Worm (Caenorhabditis elegans): ENCODE results near the gene M163.7.
A peak's percentile ranks its signal among the peaks of the same experiment; 100 is the strongest.

M163.7 gene

DNA sequence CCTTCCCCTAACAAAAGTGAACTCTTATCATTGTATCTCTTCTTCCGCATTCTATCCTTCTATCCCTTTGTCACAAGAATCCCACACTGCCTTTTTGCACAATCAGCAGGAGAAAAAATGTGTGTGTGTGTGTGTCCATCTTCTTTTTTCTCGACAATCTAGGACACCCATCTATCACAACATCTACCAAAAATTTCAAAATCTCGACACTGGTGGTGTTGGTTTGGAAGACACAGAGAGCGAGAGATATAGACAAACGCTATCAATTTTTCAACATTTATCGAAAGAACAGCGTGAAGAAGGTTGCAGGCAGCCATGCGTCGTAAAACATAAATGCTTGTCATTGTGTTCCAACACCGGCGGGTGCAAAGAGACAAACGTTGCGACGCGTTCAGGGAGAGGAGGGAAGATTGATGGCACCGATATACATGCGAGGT, 44.2 kb downstream of the M163.7 start (continued):
- TF ChIP-seq mep-1 (tag; optimal IDR thresholded peaks at IDR 0.05): peak; percentile 2

DNA sequence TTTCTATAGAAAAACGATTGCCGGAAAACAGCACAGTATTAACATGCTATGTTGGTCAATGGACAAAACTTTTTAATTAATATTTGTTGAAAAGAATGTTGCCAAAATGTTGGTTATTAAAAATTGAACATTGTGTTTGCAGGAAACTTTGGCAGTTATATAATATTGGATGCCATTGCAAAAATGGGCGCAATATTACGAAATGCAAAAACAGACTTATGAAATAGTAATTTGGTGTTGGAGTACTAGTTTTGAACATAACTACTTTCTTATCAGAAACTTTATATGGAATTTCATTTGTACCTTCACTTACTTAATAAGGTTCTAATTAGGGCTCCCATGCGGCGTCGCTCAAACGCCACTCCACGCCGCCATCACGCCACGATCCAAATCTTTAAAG, 45.7 kb downstream of the M163.7 start:
- no peak for TF ChIP-seq mxl-3 (GFP tag; optimal IDR thresholded peaks at IDR 0.05)
- TF ChIP-seq zip-2 (tag; optimal IDR thresholded peaks at IDR 0.05): peak; percentile 93

DNA sequence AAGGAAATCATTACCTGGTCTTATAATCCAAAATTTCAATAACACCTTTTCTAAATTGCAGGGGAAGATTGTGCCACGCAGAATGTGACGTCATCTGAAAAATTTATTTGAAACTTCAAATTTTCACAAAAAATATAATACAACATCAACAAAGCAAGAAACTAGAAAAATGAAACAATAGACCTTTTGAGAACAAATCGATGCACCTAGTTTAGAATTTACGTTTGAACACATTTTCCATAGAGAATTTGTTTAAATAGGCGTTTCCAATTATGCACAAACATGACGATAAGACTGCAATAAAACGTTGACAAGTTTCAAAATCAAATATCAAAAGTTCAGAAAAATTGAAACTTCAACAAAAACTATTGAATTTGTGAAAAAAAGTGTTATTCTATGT, 48.2 kb downstream of the M163.7 start, which contains the start of gene fbxa-141:
TSS of gene fbxa-141 (minus strand) at position 101 of the 400 bp plus-strand sequence.
- TF ChIP-seq nhr-41 (GFP tag; IDR thresholded peaks at IDR 0.05) (no peak), daf-16 (GFP tag; optimal IDR thresholded peaks at IDR 0.05) (no peak), daf-16 (tag; optimal IDR thresholded peaks at IDR 0.05) (peak; percentile 17), unc-62 (GFP tag; optimal IDR thresholded peaks at IDR 0.05 in 1 of 2) (peak in 1 of 2 experiments; percentile 9), unc-62 (tag; optimal IDR thresholded peaks at IDR 0.05) (no peak)

DNA sequence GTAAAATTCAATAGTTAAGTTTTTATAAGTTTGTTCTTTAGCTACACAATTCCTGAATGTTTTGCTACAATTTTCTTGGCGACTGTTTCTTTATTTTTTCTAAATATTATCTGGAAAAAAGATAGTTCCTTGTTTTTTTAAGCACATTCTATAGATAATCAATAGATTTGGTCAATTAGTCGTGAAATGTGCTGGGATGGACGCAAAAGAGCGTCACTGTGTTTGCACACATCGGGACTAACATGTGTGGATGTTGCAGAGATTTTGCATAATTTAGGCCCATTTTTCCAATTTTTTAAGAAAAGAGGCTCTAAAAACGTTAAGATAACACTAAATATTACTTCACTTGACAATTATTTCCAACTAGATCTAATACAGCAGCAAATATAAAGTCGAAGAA, 48.8 kb downstream of the M163.7 start:
- TF ChIP-seq mep-1 (tag; optimal IDR thresholded peaks at IDR 0.05): peak; percentile 46
- TF ChIP-seq hmg-1.1 (GFP tag; IDR thresholded peaks at IDR 0.05): peak; percentile 30; the same call in 1 of the 2 replicates
- TF ChIP-seq unc-62 (GFP tag; optimal IDR thresholded peaks at IDR 0.05 in 1 of 2): peak in 1 of 2 experiments; percentile 84
- no peak for TF ChIP-seq unc-62 (tag; optimal IDR thresholded peaks at IDR 0.05)
- peak; percentile 29 for TF ChIP-seq fkh-10 (GFP tag; optimal IDR thresholded peaks at IDR 0.05)
- TF ChIP-seq aha-1 (tag): peak; percentile 19
- TF ChIP-seq gei-8 (GFP tag; optimal IDR thresholded peaks at IDR 0.05): no peak
- TF ChIP-seq snpc-4 (tag; optimal IDR thresholded peaks at IDR 0.05): no peak
- TF ChIP-seq skn-1 (tag; optimal IDR thresholded peaks at IDR 0.05): no peak

DNA sequence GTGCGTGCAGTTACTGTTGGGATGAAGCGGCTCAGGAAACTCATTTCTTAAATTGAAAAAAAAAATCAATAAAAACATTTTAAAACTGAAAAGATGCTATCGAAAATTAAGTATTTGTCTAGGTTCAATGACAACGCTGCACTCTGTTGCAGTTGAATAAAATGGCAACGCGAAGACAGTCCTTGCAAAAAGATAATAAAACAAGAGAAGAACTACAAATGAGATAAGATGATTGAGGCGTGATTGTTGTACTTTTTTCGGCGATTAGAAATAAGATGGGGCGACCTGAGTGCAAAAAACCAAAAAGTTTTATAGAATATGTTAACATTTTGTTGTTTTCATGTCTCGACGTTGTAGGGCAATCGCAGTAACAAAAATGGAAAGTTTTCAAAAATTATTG, 50.4 kb downstream of the M163.7 start, which contains the start of gene gcsh-1:
TSS of gene gcsh-1 (minus strand) at position 46 of the 400 bp plus-strand sequence.
- TF ChIP-seq spr-3 (GFP tag; optimal IDR thresholded peaks at IDR 0.05) (no peak), dmd-6 (GFP tag; IDR thresholded peaks at IDR 0.05) (peak; percentile 56), nhr-28 (tag; optimal IDR thresholded peaks at IDR 0.05) (peak; percentile 67), gei-8 (GFP tag; optimal IDR thresholded peaks at IDR 0.05) (no peak), pqm-1 (tag; optimal IDR thresholded peaks at IDR 0.05) (peak; percentile 44), nhr-48 (tag; optimal IDR thresholded peaks at IDR 0.05) (no peak)

All from whole organism, L4 larva.